In genomic region chr3L:10377984-10378383, dm6 we compare ENCODE assay signal across 2 fruit fly cellular contexts.
A peak's percentile ranks its signal among the peaks of the same experiment; 100 is the strongest.
TF ChIP-seq lines count a peak whose summit lies in the region.

No protein-coding gene starts in this region.

- TF ChIP-seq CTCF in whole organism, embryonic (GFP tag; optimal IDR thresholded peaks at IDR 0.05; lab: Kevin White, UChicago): no peak

TF ChIP-seq in whole organism, embryonic, 481 proteins besides CTCF, POLR2A, EP300 and RAD21:
- peak; percentile 30 for TF ChIP-seq sqz (GFP tag; optimal IDR thresholded peaks at IDR 0.05; lab: Kevin White, UChicago)
- TF ChIP-seq CG17385 (GFP tag; optimal IDR thresholded peaks at IDR 0.05; lab: Kevin White, UChicago): no peak
- peak; percentile 2 for TF ChIP-seq Blimp-1 (GFP tag; optimal IDR thresholded peaks at IDR 0.05; lab: Kevin White, UChicago)
- TF ChIP-seq sens (GFP tag; lab: Kevin White, UChicago): peak; percentile 57

TF ChIP-seq in whole organism, prepupa, 60 proteins besides CTCF, POLR2A, EP300 and RAD21:
- TF ChIP-seq svp (GFP tag; lab: Kevin White, UChicago): peak; percentile 53
- no peak for TF ChIP-seq Eip93F (GFP tag; optimal IDR thresholded peaks at IDR 0.05; lab: Kevin White, UChicago)

Comparison
In these comparisons a context has a peak if more than half of its experiments do, and no peak if none do; other contexts are left out.
1. Of the 7 proteins assayed by ChIP-seq in both whole organism, embryonic and whole organism, prepupa: peak only in whole organism, embryonic: Blimp-1; only in whole organism, prepupa: none; in both: none; in neither: 6.